Worm (Caenorhabditis elegans) whole organism, midembryonic: ENCODE results near the gene cpna-5.

Source experiments
- T22C8.4 ChIP-seq: fragments of 200-800 bp; sonication (Bioruptor generic); IDR thresholded peaks from 2 replicates; pipeline ENCODE4 v1.3.6; 2022; ENCODE audit warnings: missing genetic modification characterization, missing compliant biosample characterization
- cog-1 ChIP-seq: sonication (generic microtip); optimal IDR thresholded peaks from 2 replicates; lab custom pipeline; 2016; ENCODE audit warnings: missing genetic modification characterization, missing compliant biosample characterization
- flt-1 ChIP-seq: fragments of 200-800 bp; sonication (Bioruptor generic); IDR thresholded peaks from 2 replicates; pipeline ENCODE4 v1.3.6; 2022; ENCODE audit warnings: missing genetic modification characterization, missing compliant biosample characterization
- klf-2 ChIP-seq: fragments of 200-800 bp; sonication (Bioruptor generic); conservative IDR thresholded peaks from 2 replicates; pipeline ENCODE4 v1.3.6; 2022; ENCODE audit warnings: missing genetic modification reagents, missing genetic modification characterization, missing compliant biosample characterization
- med-1 ChIP-seq: sonication (generic microtip); optimal IDR thresholded peaks from 2 replicates; lab custom pipeline; 2017; ENCODE audit warnings: missing genetic modification characterization, mild to moderate bottlenecking, missing compliant biosample characterization, antibody characterized with exemption, missing genetic modification reagents; ENCODE audit not compliant: insufficient read depth
- ref-1 ChIP-seq: fragments of 200-800 bp; sonication (Bioruptor generic); conservative IDR thresholded peaks from 2 replicates; pipeline ENCODE4 v1.3.6; 2022; ENCODE audit warnings: missing genetic modification reagents, missing genetic modification characterization, missing compliant biosample characterization
- tab-1 ChIP-seq: fragments of 200-800 bp; sonication (Bioruptor generic); IDR thresholded peaks from 2 replicates; pipeline ENCODE4 v1.3.6; 2022; ENCODE audit warnings: missing genetic modification characterization, missing compliant biosample characterization
- ztf-23 ChIP-seq: fragments of 200-800 bp; sonication (Bioruptor generic); IDR thresholded peaks from 2 replicates; pipeline ENCODE4 v1.3.6; 2022; ENCODE audit warnings: missing genetic modification reagents, missing genetic modification characterization, missing compliant biosample characterization

ce11 chrII:7724603-7725002 is 6.2 kb upstream of the cpna-5 start, which contains the start of gene cpna-2:
- no peak for TF ChIP-seq cog-1 (tag; lab: Kevin White, UChicago)
- no peak for TF ChIP-seq T22C8.4 (GFP tag; lab: Robert Waterston, UW)
- no peak for TF ChIP-seq flt-1 (GFP tag; lab: Robert Waterston, UW)
- TF ChIP-seq ref-1 (GFP tag; lab: Robert Waterston, UW), result no peak
- TF ChIP-seq tab-1 (GFP tag; lab: Robert Waterston, UW), result no peak
- no peak for TF ChIP-seq med-1 (GFP tag; lab: Kevin White, UChicago)
- TF ChIP-seq ztf-23, result no peak
- TF ChIP-seq klf-2 (GFP tag; lab: Robert Waterston, UW), result no peak
